Worm (Caenorhabditis elegans) whole organism, young adult: ENCODE data around the gene nhr-128.

Experiments used
- B0336.3 ChIP-seq: fragments of 200-800 bp; sonication (Bioruptor generic); IDR thresholded peaks from 2 replicates; pipeline ENCODE4 v1.3.6; 2022; ENCODE audit warnings: missing genetic modification characterization, missing compliant biosample characterization
- C06A6.2 ChIP-seq: fragments of 200-800 bp; sonication (Bioruptor generic); conservative IDR thresholded peaks from 2 replicates; pipeline ENCODE4 v1.3.6; 2022; ENCODE audit warnings: missing genetic modification characterization, missing compliant biosample characterization
- C17E4.6 ChIP-seq: fragments of 200-800 bp; sonication (Bioruptor generic); IDR thresholded peaks from 2 replicates; pipeline ENCODE4 v1.3.6; 2022; ENCODE audit warnings: missing genetic modification reagents, missing genetic modification characterization, missing compliant biosample characterization
- F22D6.2 ChIP-seq: sonication (generic microtip); optimal IDR thresholded peaks from 2 replicates; lab custom pipeline; 2016; ENCODE audit warnings: mild to moderate bottlenecking, missing genetic modification characterization, missing compliant biosample characterization
- F39B2.1 ChIP-seq: fragments of 200-800 bp; sonication (Bioruptor generic); IDR thresholded peaks from 2 replicates; pipeline ENCODE4 v1.3.6; 2022; ENCODE audit warnings: missing genetic modification reagents, missing genetic modification characterization, missing compliant biosample characterization
- K11D2.4 ChIP-seq: fragments of 200-800 bp; sonication (Bioruptor generic); IDR thresholded peaks from 2 replicates; pipeline ENCODE4 v1.3.6; 2022; ENCODE audit warnings: missing genetic modification reagents, missing genetic modification characterization, missing compliant biosample characterization
- Y79H2A.3 ChIP-seq: fragments of 200-800 bp; sonication (Bioruptor generic); conservative IDR thresholded peaks from 2 replicates; pipeline ENCODE4 v1.3.6; 2022; ENCODE audit warnings: missing genetic modification reagents, missing genetic modification characterization, missing compliant biosample characterization
- Y95B8A.8 ChIP-seq: fragments of 200-800 bp; sonication (Bioruptor generic); IDR thresholded peaks from 2 replicates; pipeline ENCODE4 v1.3.6; 2022; ENCODE audit warnings: missing genetic modification reagents, missing genetic modification characterization, missing compliant biosample characterization
- akir-1 ChIP-seq: fragments of 200-800 bp; sonication (Bioruptor generic); optimal IDR thresholded peaks from 2 replicates; lab custom pipeline; 2018; ENCODE audit warnings: mild to moderate bottlenecking, missing genetic modification characterization, moderate library complexity, missing compliant biosample characterization
- aptf-2 ChIP-seq: fragments of 200-800 bp; sonication (Bioruptor generic); conservative IDR thresholded peaks from 2 replicates; pipeline ENCODE4 v1.3.6; 2022; ENCODE audit warnings: missing genetic modification reagents, missing genetic modification characterization, missing compliant biosample characterization
- aptf-3 ChIP-seq: fragments of 200-800 bp; sonication (Bioruptor generic); IDR thresholded peaks from 2 replicates; pipeline ENCODE4 v1.3.6; 2022; ENCODE audit warnings: missing genetic modification characterization, missing compliant biosample characterization
- atf-7 ChIP-seq: sonication (generic microtip); optimal IDR thresholded peaks from 2 replicates; lab custom pipeline; 2017; ENCODE audit warnings: mild to moderate bottlenecking, missing genetic modification characterization, missing compliant biosample characterization
- athp-1 ChIP-seq: sonication (generic microtip); optimal IDR thresholded peaks from 2 replicates; lab custom pipeline; 2017; ENCODE audit warnings: mild to moderate bottlenecking, missing genetic modification characterization, missing compliant biosample characterization
- bed-1 ChIP-seq: fragments of 200-800 bp; sonication (Bioruptor generic); IDR thresholded peaks from 2 replicates; pipeline ENCODE4 v1.3.6; 2022; ENCODE audit warnings: missing genetic modification reagents, missing genetic modification characterization, missing compliant biosample characterization
- bed-2 ChIP-seq: fragments of 200-800 bp; sonication (Bioruptor generic); IDR thresholded peaks from 2 replicates; pipeline ENCODE4 v1.3.6; 2022; ENCODE audit warnings: missing genetic modification reagents, missing genetic modification characterization, missing compliant biosample characterization
- cebp-1 ChIP-seq, 2 experiments: fragments of 200-800 bp in 1 of 2; sonication (Bioruptor generic) in 1 of 2; sonication (generic microtip) in 1 of 2; IDR thresholded peaks in 1 of 2; optimal IDR thresholded peaks in 1 of 2; 2 replicates each; pipeline versions ENCODE4 v1.3.6 to Lab custom; 2017 to 2022; ENCODE audit warnings: missing compliant biosample characterization in 2 of 2, missing genetic modification characterization in 2 of 2, mild to moderate bottlenecking in 1 of 2, missing genetic modification reagents in 1 of 2, moderate library complexity in 1 of 2
- ceh-91 ChIP-seq: fragments of 200-800 bp; sonication (Bioruptor generic); IDR thresholded peaks from 2 replicates; pipeline ENCODE4 v1.3.6; 2022; ENCODE audit warnings: missing genetic modification reagents, missing genetic modification characterization, missing compliant biosample characterization
- egrh-3 ChIP-seq: fragments of 200-800 bp; sonication (Bioruptor generic); IDR thresholded peaks from 2 replicates; pipeline ENCODE4 v1.3.6; 2022; ENCODE audit warnings: missing genetic modification reagents, missing genetic modification characterization, missing compliant biosample characterization
- ets-4 ChIP-seq: fragments of 200-800 bp; sonication (Bioruptor generic); optimal IDR thresholded peaks from 2 replicates; lab custom pipeline; 2018; ENCODE audit warnings: mild to moderate bottlenecking, missing genetic modification characterization, missing compliant biosample characterization
- hmg-1.2 ChIP-seq: fragments of 200-800 bp; sonication (Bioruptor generic); IDR thresholded peaks from 2 replicates; pipeline ENCODE4 v1.3.6; 2022; ENCODE audit warnings: missing genetic modification reagents, missing genetic modification characterization, missing compliant biosample characterization
- hmg-20 ChIP-seq: fragments of 200-800 bp; sonication (Bioruptor generic); IDR thresholded peaks from 2 replicates; pipeline ENCODE4 v1.3.6; 2022; ENCODE audit warnings: missing genetic modification reagents, missing genetic modification characterization, missing compliant biosample characterization
- hrde-1 ChIP-seq: sonication (generic microtip); optimal IDR thresholded peaks from 2 replicates; lab custom pipeline; 2016; ENCODE audit warnings: missing genetic modification characterization, mild to moderate bottlenecking, missing compliant biosample characterization, moderate library complexity, missing genotype, missing genetic modification reagents, borderline replicate concordance
- let-526 ChIP-seq: fragments of 200-800 bp; sonication (Bioruptor generic); IDR thresholded peaks from 2 replicates; pipeline ENCODE4 v1.3.6; 2022; ENCODE audit warnings: missing genetic modification reagents, missing genetic modification characterization, missing compliant biosample characterization
- lin-35 ChIP-seq, 3 experiments: fragments of 150-350 bp in 2 of 3; sonication (generic microtip) in 1 of 3; optimal IDR thresholded peaks; 2 replicates each; lab custom pipeline; 2014 to 2018; ENCODE audit warnings: missing biosample characterization in 3 of 3, missing genetic modification characterization in 3 of 3, missing genetic modification reagents in 3 of 3
- mcd-1 ChIP-seq: fragments of 200-800 bp; sonication (Bioruptor generic); IDR thresholded peaks from 2 replicates; pipeline ENCODE4 v1.3.6; 2022; ENCODE audit warnings: missing genetic modification reagents, missing genetic modification characterization, missing compliant biosample characterization
- mxl-1 ChIP-seq: sonication (generic microtip); optimal IDR thresholded peaks from 2 replicates; lab custom pipeline; 2016; ENCODE audit warnings: missing genetic modification characterization, missing compliant biosample characterization
- nfya-1 ChIP-seq: sonication (generic microtip); optimal IDR thresholded peaks from 2 replicates; lab custom pipeline; 2017; ENCODE audit warnings: antibody characterized with exemption, missing compliant biosample characterization, missing genetic modification characterization, borderline replicate concordance; ENCODE audit not compliant: insufficient read depth
- rcor-1 ChIP-seq: fragments of 200-800 bp; sonication (Bioruptor generic); IDR thresholded peaks from 2 replicates; pipeline ENCODE4 v1.3.6; 2022; ENCODE audit warnings: missing genetic modification reagents, missing genetic modification characterization, missing compliant biosample characterization
- snpc-1.1 ChIP-seq: sonication (generic microtip); optimal IDR thresholded peaks from 2 replicates; lab custom pipeline; 2017; ENCODE audit warnings: missing genetic modification characterization, mild to moderate bottlenecking, missing compliant biosample characterization, antibody characterized with exemption, moderate library complexity, missing genotype, missing genetic modification reagents; ENCODE audit not compliant: insufficient read depth
- snpc-3.4 ChIP-seq: sonication (generic microtip); optimal IDR thresholded peaks from 2 replicates; lab custom pipeline; 2017; ENCODE audit warnings: missing genetic modification characterization, mild to moderate bottlenecking, missing compliant biosample characterization, antibody characterized with exemption, moderate library complexity, missing genotype, missing genetic modification reagents
- unc-130 ChIP-seq: sonication (generic microtip); optimal IDR thresholded peaks from 2 replicates; lab custom pipeline; 2016; ENCODE audit warnings: missing genetic modification reagents, missing genetic modification characterization, missing compliant biosample characterization
- xnd-1 ChIP-seq: sonication (generic microtip); optimal IDR thresholded peaks from 2 replicates; lab custom pipeline; 2016; ENCODE audit warnings: missing genotype, missing genetic modification reagents, missing genetic modification characterization, missing compliant biosample characterization
- zfh-2 ChIP-seq: fragments of 200-800 bp; sonication (Bioruptor generic); conservative IDR thresholded peaks from 2 replicates; pipeline ENCODE4 v1.3.6; 2022; ENCODE audit warnings: missing genetic modification reagents, missing genetic modification characterization, missing compliant biosample characterization
- ztf-22 ChIP-seq: fragments of 200-800 bp; sonication (Bioruptor generic); optimal IDR thresholded peaks from 2 replicates; lab custom pipeline; 2018; ENCODE audit warnings: mild to moderate bottlenecking, missing genetic modification characterization, moderate library complexity, missing compliant biosample characterization
- ztf-26 ChIP-seq: sonication (generic microtip); optimal IDR thresholded peaks from 2 replicates; lab custom pipeline; 2017; ENCODE audit warnings: missing genetic modification characterization, missing compliant biosample characterization
- ztf-6 ChIP-seq: fragments of 200-800 bp; sonication (Bioruptor generic); IDR thresholded peaks from 2 replicates; pipeline ENCODE4 v1.3.6; 2022; ENCODE audit warnings: missing genetic modification reagents, missing genetic modification characterization, missing compliant biosample characterization

The nhr-128 gene

DNA sequence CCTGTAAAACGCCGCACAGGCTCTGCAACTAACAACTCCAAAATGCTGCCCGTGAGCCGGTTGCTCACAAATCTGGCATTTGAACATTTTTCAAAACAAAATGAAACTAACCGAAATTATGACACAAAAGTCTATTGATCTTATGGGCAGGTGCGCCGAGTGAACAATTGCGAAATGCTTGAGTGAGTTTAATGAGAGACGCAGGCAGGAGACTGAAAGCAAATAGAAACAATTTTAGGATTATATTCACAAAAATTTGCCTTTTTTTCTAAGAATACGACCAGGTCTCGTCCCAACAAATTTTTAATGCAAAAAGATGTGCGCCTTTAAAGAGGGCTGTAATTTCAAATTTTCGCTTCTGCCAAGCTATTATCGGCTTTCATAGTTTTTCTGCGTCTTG, 42.6 kb downstream of the nhr-128 start, which contains the start of gene nhr-183:
TSS of gene nhr-183 (minus strand) at position 180 of the 400 bp plus-strand sequence.
- peak; percentile 69; the same call in 1 of the 2 replicates for TF ChIP-seq cebp-1 (GFP tag; IDR thresholded peaks at IDR 0.05; lab: Robert Waterston, UW)
- TF ChIP-seq cebp-1 (tag; optimal IDR thresholded peaks at IDR 0.05; lab: Kevin White, UChicago): peak; percentile 90
- no peak for TF ChIP-seq ets-4 (GFP tag; lab: Kevin White, UChicago)
- TF ChIP-seq, all 124 proteins: peak for 1

DNA sequence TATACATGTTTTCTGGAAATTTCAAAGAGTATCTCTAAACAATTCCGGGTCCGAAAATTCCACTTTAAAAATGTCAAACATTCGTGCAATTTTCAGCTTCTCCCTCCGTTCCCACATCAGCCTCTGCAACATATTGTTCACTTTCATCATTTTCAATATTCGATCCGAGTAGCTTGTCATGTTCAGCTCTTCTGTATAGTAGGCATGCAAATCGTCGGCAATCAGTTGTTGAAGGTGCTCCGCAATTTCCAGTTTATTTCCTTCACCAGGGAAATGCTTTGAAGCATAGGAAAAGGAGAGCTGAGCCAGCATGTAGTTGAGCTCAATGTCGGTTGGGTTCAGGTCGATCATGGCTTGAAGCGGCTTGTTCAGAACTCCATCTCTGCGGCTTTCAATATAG, 43.1 kb downstream of the nhr-128 start:
- TF ChIP-seq Y95B8A.8 (GFP tag; lab: Robert Waterston, UW): no peak
- no peak for TF ChIP-seq hrde-1
- no peak for TF ChIP-seq aptf-2 (GFP tag; lab: Robert Waterston, UW)
- no peak for TF ChIP-seq ztf-26 (tag; lab: Kevin White, UChicago)

DNA sequence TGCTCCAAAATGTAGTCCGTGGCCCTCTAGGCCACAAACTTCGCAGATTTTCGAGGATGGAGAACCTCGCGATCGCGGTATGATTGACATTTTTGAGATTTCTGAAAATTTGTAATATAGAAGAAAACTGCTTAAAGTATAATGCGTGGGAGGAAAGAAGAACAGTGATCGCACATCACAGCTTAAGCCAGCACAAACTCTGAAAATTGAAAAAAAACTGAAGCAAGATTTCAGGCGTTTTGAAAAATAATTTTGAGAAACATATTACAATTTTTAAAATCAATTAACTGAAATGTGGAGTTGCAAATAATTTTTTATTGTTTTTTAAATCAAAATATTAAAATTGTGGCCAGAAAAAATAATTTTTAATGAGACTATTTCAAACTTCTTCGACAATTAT, 45.1 kb downstream of the nhr-128 start, which contains the start of gene nhr-275:
TSS of gene nhr-275 (minus strand) at position 101 of the 400 bp plus-strand sequence.
- TF ChIP-seq akir-1 (GFP tag; lab: Kevin White, UChicago): no peak
- TF ChIP-seq xnd-1: no peak
- TF ChIP-seq rcor-1 (GFP tag; lab: Robert Waterston, UW): no peak
- no peak for TF ChIP-seq aptf-3 (GFP tag; lab: Robert Waterston, UW)
- no peak for TF ChIP-seq ceh-91 (GFP tag; lab: Robert Waterston, UW)
- no peak for TF ChIP-seq hmg-1.2 (GFP tag; lab: Robert Waterston, UW)
- TF ChIP-seq C17E4.6: no peak
- TF ChIP-seq C06A6.2 (GFP tag; lab: Robert Waterston, UW): no peak
- TF ChIP-seq mcd-1 (GFP tag; lab: Robert Waterston, UW): no peak
- TF ChIP-seq B0336.3 (GFP tag; lab: Robert Waterston, UW): no peak
- TF ChIP-seq mxl-1: no peak
- no peak for TF ChIP-seq Y79H2A.3
- TF ChIP-seq, all 124 proteins: peak for 0

DNA sequence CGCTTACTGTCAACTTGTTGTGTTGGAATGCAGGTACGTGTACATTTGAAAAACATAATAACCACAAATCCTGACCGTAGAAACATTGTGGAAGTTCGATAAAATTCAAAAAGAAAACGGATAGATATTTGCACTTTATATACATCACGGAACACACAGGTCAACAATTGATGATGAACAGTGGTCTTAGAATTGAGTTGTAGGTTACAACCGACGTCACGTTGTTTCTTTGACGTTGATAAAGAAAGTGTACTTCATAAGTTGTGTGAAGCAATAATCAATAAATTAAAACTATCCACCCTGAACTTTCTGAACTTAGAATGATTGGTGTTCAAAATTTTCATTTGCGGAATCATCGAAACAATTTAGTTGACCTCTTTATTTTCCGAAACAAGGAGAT, 49.9 kb downstream of the nhr-128 start, which contains the start of gene Y5H2A.1:
TSS of gene Y5H2A.1 (minus strand) at position 101 of the 400 bp plus-strand sequence.
- no peak for TF ChIP-seq hmg-20 (GFP tag; lab: Robert Waterston, UW)
- no peak for TF ChIP-seq ztf-6 (GFP tag; lab: Robert Waterston, UW)
- TF ChIP-seq F39B2.1 (GFP tag; lab: Robert Waterston, UW): no peak
- no peak for TF ChIP-seq unc-130 (GFP tag; lab: Kevin White, UChicago)
- no peak for TF ChIP-seq F22D6.2 (tag; lab: Kevin White, UChicago)
- no peak for TF ChIP-seq zfh-2
- no peak for TF ChIP-seq lin-35 (GFP tag; optimal IDR thresholded peaks at IDR 0.05; lab: Kevin White, UChicago)
- no peak for TF ChIP-seq snpc-3.4
- TF ChIP-seq egrh-3 (GFP tag; lab: Robert Waterston, UW): no peak
- no peak for TF ChIP-seq nfya-1
- TF ChIP-seq ztf-26 (tag; lab: Kevin White, UChicago): no peak
- TF ChIP-seq B0336.3 (GFP tag; lab: Robert Waterston, UW): no peak
- no peak for TF ChIP-seq athp-1 (tag; lab: Kevin White, UChicago)
- no peak for TF ChIP-seq atf-7
- TF ChIP-seq K11D2.4: no peak
- TF ChIP-seq ztf-22: no peak
- TF ChIP-seq bed-2 (GFP tag; lab: Robert Waterston, UW): no peak
- TF ChIP-seq bed-1 (GFP tag; lab: Robert Waterston, UW): no peak
- TF ChIP-seq snpc-1.1 (tag; lab: Kevin White, UChicago): no peak
- TF ChIP-seq let-526: no peak
